Fruit fly (Drosophila melanogaster): ENCODE results near the gene CG10096.

Gene CG10096

dm6 chr3R:12383036-12383435 is 12.7 kb downstream of the CG10096 start, which contains the start of gene GstD11:
Gene GstD11, plus strand, starts transcription at chr3R:12383336.
- no peak for TF ChIP-seq noc (tag; optimal IDR thresholded peaks at IDR 0.05)

- no peak for TF ChIP-seq noc (tag; optimal IDR thresholded peaks at IDR 0.05)
Observed at dm6 chr3R:12382563-12382962, 13.2 kb downstream of the CG10096 start, which contains the start of gene CG10035. Gene CG10035, minus strand, starts transcription at chr3R:12382691.

- TF ChIP-seq noc (tag; optimal IDR thresholded peaks at IDR 0.05), result no peak
Observed at dm6 chr3R:12381130-12381700, 14.6 kb downstream of the CG10096 start.

dm6 chr3R:12379708-12380107 is 16.1 kb downstream of the CG10096 start, which contains the start of gene GstD8:
Gene GstD8, plus strand, starts transcription at chr3R:12380008.
- TF ChIP-seq noc (tag; optimal IDR thresholded peaks at IDR 0.05), result no peak

- TF ChIP-seq noc (tag; optimal IDR thresholded peaks at IDR 0.05), result no peak
Observed at dm6 chr3R:12379249-12379648, 16.5 kb downstream of the CG10096 start.

- no peak for TF ChIP-seq noc (tag; optimal IDR thresholded peaks at IDR 0.05)
Observed at dm6 chr3R:12378200-12378599, 17.6 kb downstream of the CG10096 start, which contains the start of gene GstD7. Gene GstD7, plus strand, starts transcription at chr3R:12378500.

dm6 chr3R:12376828-12377227 is 19.0 kb downstream of the CG10096 start, which contains the start of gene GstD6:
Gene GstD6, plus strand, starts transcription at chr3R:12377128.
- no peak for TF ChIP-seq noc (tag; optimal IDR thresholded peaks at IDR 0.05)

dm6 chr3R:12375258-12375783 is 20.5 kb downstream of the CG10096 start, which contains the start of gene GstD5:
Gene GstD5, plus strand, starts transcription at chr3R:12375733.
- no peak for TF ChIP-seq noc (tag; optimal IDR thresholded peaks at IDR 0.05)

- no peak for TF ChIP-seq noc (tag; optimal IDR thresholded peaks at IDR 0.05)
Observed at dm6 chr3R:12373800-12374199, 22.0 kb downstream of the CG10096 start, which contains the start of gene GstD4. Gene GstD4, plus strand, starts transcription at chr3R:12374100.

dm6 chr3R:12372800-12373199 is 23.0 kb downstream of the CG10096 start, which contains the start of gene GstD3:
Gene GstD3, plus strand, starts transcription at chr3R:12373068.
- TF ChIP-seq noc (tag; optimal IDR thresholded peaks at IDR 0.05), result no peak

- no peak for TF ChIP-seq noc (tag; optimal IDR thresholded peaks at IDR 0.05)
Observed at dm6 chr3R:12371671-12372070, 24.1 kb downstream of the CG10096 start, which contains the start of gene GstD2. Gene GstD2, plus strand, starts transcription at chr3R:12371971.

dm6 chr3R:12370643-12370995 is 25.2 kb downstream of the CG10096 start:
- TF ChIP-seq noc (tag; optimal IDR thresholded peaks at IDR 0.05), result peak; percentile 42

- no peak for TF ChIP-seq noc (tag; optimal IDR thresholded peaks at IDR 0.05)
Observed at dm6 chr3R:12369793-12370642, 25.8 kb downstream of the CG10096 start.

- TF ChIP-seq noc (tag; optimal IDR thresholded peaks at IDR 0.05), result peak; percentile 87
Observed at dm6 chr3R:12369135-12369792, 26.5 kb downstream of the CG10096 start, which contains the start of gene GstD1. Gene GstD1, minus strand, starts transcription at chr3R:12369268.

- no peak for TF ChIP-seq noc (tag; optimal IDR thresholded peaks at IDR 0.05)
Observed at dm6 chr3R:12367464-12367863, 28.3 kb downstream of the CG10096 start, which contains the start of gene GstD9. Gene GstD9, minus strand, starts transcription at chr3R:12367564.

dm6 chr3R:12365887-12366286 is 29.9 kb downstream of the CG10096 start:
- no peak for TF ChIP-seq noc (tag; optimal IDR thresholded peaks at IDR 0.05)

Data from whole organism, larva.